Fruit fly (Drosophila melanogaster): ENCODE measurements around the gene Polr2C.
A peak's percentile ranks its signal among the peaks of the same experiment; 100 is the strongest.

The Polr2C gene

dm6 chr2L:13878801-13879200 is 45.7 kb downstream of the Polr2C start (continued):
- peak; percentile 60 for TF ChIP-seq HHEX (GFP tag; optimal IDR thresholded peaks at IDR 0.05)
- TF ChIP-seq ftz-f1 (GFP tag; optimal IDR thresholded peaks at IDR 0.05) = peak; percentile 23
- TF ChIP-seq CG6765 (GFP tag; optimal IDR thresholded peaks at IDR 0.05) = peak; percentile 6
- no peak for TF ChIP-seq jing (GFP tag; optimal IDR thresholded peaks at IDR 0.05)
- TF ChIP-seq Trl (optimal IDR thresholded peaks at IDR 0.05) = peak in 1 of 2 experiments; percentile 23
- peak; percentile 34 for TF ChIP-seq Trl (GFP tag; optimal IDR thresholded peaks at IDR 0.05)
- no peak for TF ChIP-seq sima (GFP tag; optimal IDR thresholded peaks at IDR 0.05)
- TF ChIP-seq bowl (GFP tag; IDR thresholded peaks at IDR 0.05) = peak; percentile 47; the same call in 1 of the 2 replicates
- peak; percentile 37; the same call in 1 of the 2 replicates for TF ChIP-seq Adf1 (GFP tag; IDR thresholded peaks at IDR 0.05)
- TF ChIP-seq CG13894 (tag; optimal IDR thresholded peaks at IDR 0.05) = peak; percentile 25
- TF ChIP-seq sqz (GFP tag; optimal IDR thresholded peaks at IDR 0.05) = no peak
- TF ChIP-seq CG10274 (GFP tag; optimal IDR thresholded peaks at IDR 0.05) = no peak
- peak; percentile 21 for TF ChIP-seq sd (tag; optimal IDR thresholded peaks at IDR 0.05)
- no peak for TF ChIP-seq klu (GFP tag; IDR thresholded peaks at IDR 0.05)
- peak; percentile 48; the same call in 1 of the 3 replicates for TF ChIP-seq so (GFP tag; IDR thresholded peaks at IDR 0.05)
- TF ChIP-seq CG7786 (GFP tag; optimal IDR thresholded peaks at IDR 0.05) = no peak
- no peak for TF ChIP-seq E2f2 (GFP tag; IDR thresholded peaks at IDR 0.05)
- peak in 1 of 2 experiments; percentile 24 for TF ChIP-seq chif (GFP tag; optimal IDR thresholded peaks at IDR 0.05)
- TF ChIP-seq sug (tag; optimal IDR thresholded peaks at IDR 0.05) = peak; percentile 55
- TF ChIP-seq Jarid2 (GFP tag; optimal IDR thresholded peaks at IDR 0.05) = peak; percentile 99
- peak; percentile 44; the same call in 1 of the 3 replicates for TF ChIP-seq zfh1 (GFP tag; IDR thresholded peaks at IDR 0.05)
- peak; percentile 68; the same call in 1 of the 2 replicates for TF ChIP-seq seq (GFP tag; IDR thresholded peaks at IDR 0.05)
- TF ChIP-seq Rfx (GFP tag; IDR thresholded peaks at IDR 0.05) = peak; percentile 57; the same call in 1 of the 2 replicates
- no peak for TF ChIP-seq CG1792 (GFP tag; optimal IDR thresholded peaks at IDR 0.05)
- TF ChIP-seq CG1529 (GFP tag; optimal IDR thresholded peaks at IDR 0.05) = no peak
- TF ChIP-seq chm (GFP tag; IDR thresholded peaks at IDR 0.05) = peak; percentile 90
- TF ChIP-seq ttk (GFP tag; IDR thresholded peaks at IDR 0.05) = peak; percentile 44; the same call in 1 of the 2 replicates
- TF ChIP-seq gsb (GFP tag; IDR thresholded peaks at IDR 0.05) = 0 out of 2 replicates have a peak, but pooled peaks have one; percentile 45
- TF ChIP-seq exex (tag; optimal IDR thresholded peaks at IDR 0.05) = no peak
- TF ChIP-seq Nf-YC (tag; optimal IDR thresholded peaks at IDR 0.05) = peak; percentile 29
- no peak for TF ChIP-seq Aef1 (GFP tag; IDR thresholded peaks at IDR 0.05)
- peak; percentile 39; the same call in 2 of the 3 replicates for TF ChIP-seq knrl (GFP tag; IDR thresholded peaks at IDR 0.05; ENCODE audit: partially characterized antibody)
- TF ChIP-seq eyg (GFP tag; optimal IDR thresholded peaks at IDR 0.05) = no peak
- peak; percentile 96 for TF ChIP-seq HLHmδ (GFP tag; optimal IDR thresholded peaks at IDR 0.05)
- TF ChIP-seq BtbVII (GFP tag; optimal IDR thresholded peaks at IDR 0.05) = no peak
- TF ChIP-seq nmo (GFP tag; optimal IDR thresholded peaks at IDR 0.05) = no peak
- peak; percentile 7 for TF ChIP-seq MTF-1 (GFP tag; optimal IDR thresholded peaks at IDR 0.05; ENCODE audit: borderline replicate concordance)
- TF ChIP-seq CG31441 (GFP tag; IDR thresholded peaks at IDR 0.05) = no peak
- no peak for TF ChIP-seq Hsf (GFP tag; optimal IDR thresholded peaks at IDR 0.05)
- peak in 1 of 2 experiments; percentile 7 for TF ChIP-seq eve (GFP tag; optimal IDR thresholded peaks at IDR 0.05)
- TF ChIP-seq CG3847 (GFP tag; IDR thresholded peaks at IDR 0.05) = peak; percentile 16; the same call in 1 of the 2 replicates
- no peak for TF ChIP-seq ssp (GFP tag; IDR thresholded peaks at IDR 0.05)
- TF ChIP-seq grau (tag; optimal IDR thresholded peaks at IDR 0.05) = peak; percentile 25
- TF ChIP-seq CG7987 (GFP tag; optimal IDR thresholded peaks at IDR 0.05) = peak; percentile 42
- no peak for TF ChIP-seq cas (GFP tag; IDR thresholded peaks at IDR 0.05)
- no peak for TF ChIP-seq CG12744 (GFP tag; optimal IDR thresholded peaks at IDR 0.05)
- 0 out of 2 replicates have a peak, but pooled peaks have one; percentile 18 for TF ChIP-seq CG32532 (GFP tag; IDR thresholded peaks at IDR 0.05)
- peak; percentile 21 for TF ChIP-seq CG15269 (tag; optimal IDR thresholded peaks at IDR 0.05)
- no peak for TF ChIP-seq vnd (GFP tag; IDR thresholded peaks at IDR 0.05; ENCODE audit: partially characterized antibody)
- TF ChIP-seq CG17359 (tag; optimal IDR thresholded peaks at IDR 0.05) = peak; percentile 20
- TF ChIP-seq CG14014 (GFP tag; IDR thresholded peaks at IDR 0.05) = no peak; the same call in 1 of the 2 replicates

Data from whole organism, embryonic.